Worm (Caenorhabditis elegans) whole organism, L2 larva: ENCODE data around the gene C41G11.1.

ENCODE experiments used
- ZK546.5 ChIP-seq: sonication (generic microtip); optimal IDR thresholded peaks from 2 replicates; lab custom pipeline; 2017; ENCODE audit warnings: missing biosample characterization, missing genetic modification characterization
- elt-3 ChIP-seq: sonication (generic microtip); optimal IDR thresholded peaks from 2 replicates; lab custom pipeline; 2017; ENCODE audit warnings: missing biosample characterization, missing genetic modification characterization
- lin-39 ChIP-seq: fragments of 150-350 bp; optimal IDR thresholded peaks from 2 replicates; lab custom pipeline; 2014; ENCODE audit warnings: missing biosample characterization, missing genetic modification reagents, missing genetic modification characterization
- nhr-237 ChIP-seq: fragments of 150-350 bp; optimal IDR thresholded peaks from 2 replicates; lab custom pipeline; 2014; ENCODE audit warnings: missing biosample characterization, missing genetic modification characterization
- snpc-4 ChIP-seq: fragments of 150-350 bp; optimal IDR thresholded peaks from 2 replicates; lab custom pipeline; 2014; ENCODE audit warnings: missing biosample characterization, missing genetic modification characterization
- unc-55 ChIP-seq: fragments of 150-350 bp; sonication (generic microtip); optimal IDR thresholded peaks from 3 replicates; lab custom pipeline; 2014; ENCODE audit warnings: missing biosample characterization, missing genetic modification reagents, missing genetic modification characterization
- ztf-11 ChIP-seq: sonication (generic microtip); optimal IDR thresholded peaks from 2 replicates; lab custom pipeline; 2017; ENCODE audit warnings: missing biosample characterization, missing genetic modification characterization

DNA sequence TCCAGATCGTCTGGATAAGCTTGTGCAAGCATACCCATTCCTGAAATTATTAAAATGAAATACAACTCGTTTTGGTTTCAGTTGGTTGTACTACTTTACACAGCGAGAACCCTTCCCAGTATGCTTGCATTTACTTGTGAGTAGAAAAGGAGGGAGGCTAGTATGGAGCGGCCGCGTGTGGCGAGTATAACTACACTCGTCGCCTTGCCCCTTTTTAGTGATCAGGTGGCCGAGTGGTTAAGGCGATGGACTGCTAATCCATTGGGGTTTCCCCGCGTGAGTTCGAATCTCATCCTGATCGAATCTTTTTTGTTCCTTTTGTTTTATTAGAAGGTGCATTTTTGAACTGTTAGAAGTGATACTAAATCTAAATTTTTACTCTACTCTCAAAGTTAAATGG is 12.2 kb downstream of the C41G11.1 start:
- no peak for TF ChIP-seq lin-39 (tag; lab: Kevin White, UChicago)
- no peak for TF ChIP-seq ztf-11 (tag; lab: Kevin White, UChicago)
- no peak for TF ChIP-seq snpc-4 (tag; lab: Kevin White, UChicago)
- TF ChIP-seq ZK546.5 (tag; lab: Kevin White, UChicago), result no peak
- no peak for TF ChIP-seq nhr-237 (tag; lab: Kevin White, UChicago)
- no peak for TF ChIP-seq elt-3 (tag; lab: Kevin White, UChicago)
- no peak for TF ChIP-seq unc-55
